Worm (Caenorhabditis elegans): Measurements from ENCODE around the gene flp-13.

- TF ChIP-seq fos-1 (tag; optimal IDR thresholded peaks at IDR 0.05) (no peak), sma-9 (GFP tag; optimal IDR thresholded peaks at IDR 0.05) (no peak), sma-9 (tag; optimal IDR thresholded peaks at IDR 0.05) (no peak), C34F6.9 (tag; optimal IDR thresholded peaks at IDR 0.05) (no peak)
These were observed 25.3 kb downstream of the flp-13 start, which contains the start of gene C08G9.2 for ce11 chrIV:7672872-7673271.
